Fruit fly (Drosophila melanogaster): ENCODE data around the gene CG2246.

CG2246 gene

dm6 chr3R:30599404-30599980, 1.8 kb downstream of the CG2246 start:
- TF ChIP-seq CG4496 (GFP tag; IDR thresholded peaks at IDR 0.05): no peak
- no peak for TF ChIP-seq EcR (GFP tag; optimal IDR thresholded peaks at IDR 0.05)
- no peak for TF ChIP-seq Snoo (tag; optimal IDR thresholded peaks at IDR 0.05)
- TF ChIP-seq CG14655 (GFP tag; optimal IDR thresholded peaks at IDR 0.05): no peak
- no peak for TF ChIP-seq CG17806 (tag; optimal IDR thresholded peaks at IDR 0.05)
- no peak for TF ChIP-seq CG8301 (tag; optimal IDR thresholded peaks at IDR 0.05)
- TF ChIP-seq CG10348 (GFP tag; IDR thresholded peaks at IDR 0.05): no peak
- TF ChIP-seq CG32121 (GFP tag; IDR thresholded peaks at IDR 0.05): no peak
- no peak for TF ChIP-seq fd96Ca (GFP tag; IDR thresholded peaks at IDR 0.05)
- no peak for TF ChIP-seq gl (tag; optimal IDR thresholded peaks at IDR 0.05)

dm6 chr3R:30596704-30597103, 4.6 kb downstream of the CG2246 start, which contains the start of gene CG31019:
Gene CG31019 (plus strand): TSS chr3R:30597004.
- TF ChIP-seq CG32121 (GFP tag; IDR thresholded peaks at IDR 0.05) (no peak), CG15710 (tag; optimal IDR thresholded peaks at IDR 0.05) (no peak), D1 (tag; optimal IDR thresholded peaks at IDR 0.05) (no peak), gl (tag; optimal IDR thresholded peaks at IDR 0.05) (no peak), CG17806 (tag; optimal IDR thresholded peaks at IDR 0.05) (no peak), CG8301 (tag; optimal IDR thresholded peaks at IDR 0.05) (no peak), EcR (GFP tag; optimal IDR thresholded peaks at IDR 0.05) (no peak), CG12605 (GFP tag; IDR thresholded peaks at IDR 0.05) (no peak), CG8159 (tag; optimal IDR thresholded peaks at IDR 0.05) (no peak), CG4496 (GFP tag; IDR thresholded peaks at IDR 0.05) (no peak), CG34367 (tag; optimal IDR thresholded peaks at IDR 0.05) (no peak), Snoo (tag; optimal IDR thresholded peaks at IDR 0.05) (no peak), CG9948 (tag; optimal IDR thresholded peaks at IDR 0.05) (no peak), Pif1A (GFP tag; optimal IDR thresholded peaks at IDR 0.05) (no peak)

dm6 chr3R:30592733-30593132, 8.6 kb downstream of the CG2246 start:
- TF ChIP-seq CG8159 (tag; optimal IDR thresholded peaks at IDR 0.05) (no peak), Pif1A (GFP tag; optimal IDR thresholded peaks at IDR 0.05) (no peak), CG32121 (GFP tag; IDR thresholded peaks at IDR 0.05) (no peak), EcR (GFP tag; optimal IDR thresholded peaks at IDR 0.05) (no peak), D1 (tag; optimal IDR thresholded peaks at IDR 0.05) (no peak), CG17806 (tag; optimal IDR thresholded peaks at IDR 0.05) (no peak), fd96Ca (GFP tag; IDR thresholded peaks at IDR 0.05) (no peak), CG13204 (GFP tag; optimal IDR thresholded peaks at IDR 0.05) (no peak), CG10348 (GFP tag; IDR thresholded peaks at IDR 0.05) (no peak), Pif1B (GFP tag; optimal IDR thresholded peaks at IDR 0.05) (no peak), CG34367 (tag; optimal IDR thresholded peaks at IDR 0.05) (no peak), CG12605 (GFP tag; IDR thresholded peaks at IDR 0.05) (no peak), Snoo (tag; optimal IDR thresholded peaks at IDR 0.05) (no peak)

- TF ChIP-seq CG4496 (GFP tag; IDR thresholded peaks at IDR 0.05): no peak
- no peak for TF ChIP-seq CG34367 (tag; optimal IDR thresholded peaks at IDR 0.05)
- no peak for TF ChIP-seq rn (GFP tag; IDR thresholded peaks at IDR 0.05)
- TF ChIP-seq CG14655 (GFP tag; optimal IDR thresholded peaks at IDR 0.05): no peak
- TF ChIP-seq Pif1A (GFP tag; optimal IDR thresholded peaks at IDR 0.05): no peak
- no peak for TF ChIP-seq Snoo (tag; optimal IDR thresholded peaks at IDR 0.05)
- no peak for TF ChIP-seq Pif1B (GFP tag; optimal IDR thresholded peaks at IDR 0.05)
- TF ChIP-seq CG15710 (tag; optimal IDR thresholded peaks at IDR 0.05): no peak
- no peak for TF ChIP-seq fd96Ca (GFP tag; IDR thresholded peaks at IDR 0.05)
- no peak for TF ChIP-seq CG8301 (tag; optimal IDR thresholded peaks at IDR 0.05)
- TF ChIP-seq CG13204 (GFP tag; optimal IDR thresholded peaks at IDR 0.05): no peak
- no peak for TF ChIP-seq gl (tag; optimal IDR thresholded peaks at IDR 0.05)
- TF ChIP-seq EcR (GFP tag; optimal IDR thresholded peaks at IDR 0.05): no peak
- TF ChIP-seq CG9948 (tag; optimal IDR thresholded peaks at IDR 0.05): no peak
- no peak for TF ChIP-seq Ets98B (GFP tag; IDR thresholded peaks at IDR 0.05)
- TF ChIP-seq CG32121 (GFP tag; IDR thresholded peaks at IDR 0.05): no peak
- TF ChIP-seq CG12605 (GFP tag; IDR thresholded peaks at IDR 0.05): no peak
- no peak for TF ChIP-seq CG17806 (tag; optimal IDR thresholded peaks at IDR 0.05)
- no peak for TF ChIP-seq CG10348 (GFP tag; IDR thresholded peaks at IDR 0.05)
- TF ChIP-seq D1 (tag; optimal IDR thresholded peaks at IDR 0.05): no peak
Measured at dm6 chr3R:30590845-30591244, 10.4 kb downstream of the CG2246 start.

- peak; percentile 3 for TF ChIP-seq Pif1B (GFP tag; optimal IDR thresholded peaks at IDR 0.05)
- TF ChIP-seq fd96Ca (GFP tag; IDR thresholded peaks at IDR 0.05): no peak
- peak; percentile 19 for TF ChIP-seq CG8159 (tag; optimal IDR thresholded peaks at IDR 0.05)
Measured at dm6 chr3R:30590237-30590636, 11.1 kb downstream of the CG2246 start.

dm6 chr3R:30587196-30587753, 14.0 kb downstream of the CG2246 start, which contains the start of gene CG9717:
Gene CG9717 (minus strand): TSS chr3R:30587302.
- TF ChIP-seq CG12605 (GFP tag; IDR thresholded peaks at IDR 0.05) (peak; percentile 14; the same call in 1 of the 2 replicates), CG10348 (GFP tag; IDR thresholded peaks at IDR 0.05) (no peak), CG4496 (GFP tag; IDR thresholded peaks at IDR 0.05) (peak; percentile 53; the same call in 2 of the 3 replicates)

- TF ChIP-seq CG12605 (GFP tag; IDR thresholded peaks at IDR 0.05): no peak
Measured at dm6 chr3R:30583542-30583941, 17.7 kb downstream of the CG2246 start, which contains the start of gene Rpt6R. Gene Rpt6R (minus strand): TSS chr3R:30583697.

Measured in whole organism, pupa.